In the genomic region with DNA sequence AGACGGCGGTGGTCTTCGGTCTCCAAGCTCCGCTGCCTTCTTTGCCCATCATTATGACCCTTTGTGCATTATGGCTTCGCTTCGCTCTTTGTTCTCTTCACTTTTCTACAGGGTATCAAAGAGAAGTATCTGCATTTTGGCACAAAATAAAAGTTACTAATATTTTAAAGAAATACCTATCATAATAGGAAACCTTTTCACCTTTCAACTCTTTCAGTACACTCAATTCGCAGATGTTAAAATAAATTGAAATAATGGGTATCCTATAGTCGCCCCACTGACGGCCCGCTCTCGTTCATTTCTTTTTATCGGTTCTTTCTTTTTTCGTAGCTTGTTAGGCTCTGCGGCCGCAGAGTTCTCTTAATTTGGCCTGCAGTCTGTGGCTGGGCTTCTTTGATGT, we compare ENCODE assay signal across 1 fruit fly cellular context.
TF ChIP-seq lines count a peak whose summit lies in the region.

No protein-coding gene starts in this region.

TF ChIP-seq in whole organism, embryonic, 481 proteins besides CTCF, POLR2A, EP300 and RAD21 (continued from another document and continues in another):
- no peak for TF ChIP-seq Doc3 (GFP tag; IDR thresholded peaks at IDR 0.05; lab: Robert Waterston, UW; ENCODE audit: partially characterized antibody)
- TF ChIP-seq onecut (GFP tag; IDR thresholded peaks at IDR 0.05; lab: Robert Waterston, UW), result peak; percentile 82
- TF ChIP-seq Atf3 (GFP tag; optimal IDR thresholded peaks at IDR 0.05; lab: Kevin White, UChicago), result peak; percentile 71
- TF ChIP-seq Nf-YC (tag; optimal IDR thresholded peaks at IDR 0.05; lab: Kevin White, UChicago), result no peak
- peak; percentile 81; the same call in 1 of the 2 replicates for TF ChIP-seq ranshi (GFP tag; IDR thresholded peaks at IDR 0.05; lab: Robert Waterston, UW)
- TF ChIP-seq CG10979 (tag; optimal IDR thresholded peaks at IDR 0.05; lab: Kevin White, UChicago), result peak; percentile 96
- TF ChIP-seq pan (optimal IDR thresholded peaks at IDR 0.05; lab: Kevin White, UChicago), result peak in 1 of 2 experiments; percentile 58
- peak; percentile 64 to 76 for TF ChIP-seq pan (GFP tag; optimal IDR thresholded peaks at IDR 0.05 in 1 of 2, IDR thresholded peaks at IDR 0.05 in 1 of 2)
- peak; percentile 88 for TF ChIP-seq zen (tag; optimal IDR thresholded peaks at IDR 0.05; lab: Kevin White, UChicago)
- TF ChIP-seq dmrt11E (tag; optimal IDR thresholded peaks at IDR 0.05; lab: Kevin White, UChicago), result peak; percentile 98
- TF ChIP-seq fd96Cb (tag; optimal IDR thresholded peaks at IDR 0.05; lab: Kevin White, UChicago), result peak; percentile 91
- TF ChIP-seq Hr3 (GFP tag; optimal IDR thresholded peaks at IDR 0.05; lab: Kevin White, UChicago), result peak; percentile 82
- TF ChIP-seq sc (optimal IDR thresholded peaks at IDR 0.05; lab: Kevin White, UChicago), result no peak
- TF ChIP-seq sc (GFP tag; optimal IDR thresholded peaks at IDR 0.05; lab: Kevin White, UChicago), result peak; percentile 89
- peak; percentile 89 for TF ChIP-seq CG7839 (tag; optimal IDR thresholded peaks at IDR 0.05; lab: Kevin White, UChicago)
- peak; percentile 75 for TF ChIP-seq jumu (GFP tag; optimal IDR thresholded peaks at IDR 0.05; lab: Kevin White, UChicago)
- TF ChIP-seq Pdp1 (GFP tag; optimal IDR thresholded peaks at IDR 0.05; lab: Kevin White, UChicago), result peak in 1 of 2 experiments; percentile 82
- peak; percentile 64 to 81 for TF ChIP-seq dpn (GFP tag; optimal IDR thresholded peaks at IDR 0.05; lab: Kevin White, UChicago)
- peak; percentile 77 for TF ChIP-seq E2f1 (GFP tag; IDR thresholded peaks at IDR 0.05; lab: Robert Waterston, UW)
- peak; percentile 95 for TF ChIP-seq CG17829 (tag; optimal IDR thresholded peaks at IDR 0.05; lab: Kevin White, UChicago)
- no peak for TF ChIP-seq CG17912 (GFP tag; optimal IDR thresholded peaks at IDR 0.05; lab: Kevin White, UChicago)
- peak; percentile 31 for TF ChIP-seq kah (GFP tag; optimal IDR thresholded peaks at IDR 0.05; lab: Kevin White, UChicago)
- peak; percentile 90 for TF ChIP-seq sim (GFP tag; IDR thresholded peaks at IDR 0.05; lab: Robert Waterston, UW)
- TF ChIP-seq Fer1 (GFP tag; optimal IDR thresholded peaks at IDR 0.05; lab: Kevin White, UChicago), result no peak
- TF ChIP-seq slp2 (GFP tag; optimal IDR thresholded peaks at IDR 0.05; lab: Kevin White, UChicago), result peak; percentile 74
- peak; percentile 72 for TF ChIP-seq CG15073 (GFP tag; optimal IDR thresholded peaks at IDR 0.05; lab: Kevin White, UChicago)
- TF ChIP-seq Dip3 (GFP tag; optimal IDR thresholded peaks at IDR 0.05; lab: Kevin White, UChicago), result no peak
- TF ChIP-seq cad (GFP tag; optimal IDR thresholded peaks at IDR 0.05; lab: Kevin White, UChicago), result no peak
- no peak for TF ChIP-seq shn (GFP tag; optimal IDR thresholded peaks at IDR 0.05; lab: Kevin White, UChicago)
- no peak for TF ChIP-seq Oaz (GFP tag; IDR thresholded peaks at IDR 0.05; lab: Robert Waterston, UW)
- peak in 1 of 2 experiments; percentile 13 for TF ChIP-seq crp (GFP tag; optimal IDR thresholded peaks at IDR 0.05; lab: Kevin White, UChicago)
- TF ChIP-seq eve (GFP tag; optimal IDR thresholded peaks at IDR 0.05; lab: Kevin White, UChicago), result peak in 1 of 2 experiments; percentile 88
- TF ChIP-seq CG6254 (GFP tag; optimal IDR thresholded peaks at IDR 0.05; lab: Kevin White, UChicago), result peak; percentile 92
- peak; percentile 91 for TF ChIP-seq CG8924 (tag; optimal IDR thresholded peaks at IDR 0.05; lab: Kevin White, UChicago)
- TF ChIP-seq ewg (GFP tag; optimal IDR thresholded peaks at IDR 0.05; lab: Kevin White, UChicago), result peak; percentile 78
- peak; percentile 78 for TF ChIP-seq CG13775 (GFP tag; optimal IDR thresholded peaks at IDR 0.05; lab: Kevin White, UChicago)
- peak; percentile 76 for TF ChIP-seq jing (GFP tag; optimal IDR thresholded peaks at IDR 0.05; lab: Kevin White, UChicago)
- no peak for TF ChIP-seq CG12071 (GFP tag; optimal IDR thresholded peaks at IDR 0.05; lab: Kevin White, UChicago)
- TF ChIP-seq lola (GFP tag; optimal IDR thresholded peaks at IDR 0.05; lab: Kevin White, UChicago), result peak in 1 of 3 experiments; percentile 97
- peak; percentile 87 for TF ChIP-seq CG2678 (tag; optimal IDR thresholded peaks at IDR 0.05; lab: Kevin White, UChicago)
- no peak for TF ChIP-seq Hand (GFP tag; optimal IDR thresholded peaks at IDR 0.05; lab: Kevin White, UChicago)
- TF ChIP-seq corto (GFP tag; optimal IDR thresholded peaks at IDR 0.05; lab: Kevin White, UChicago), result peak; percentile 95
- TF ChIP-seq Taf1 (GFP tag; IDR thresholded peaks at IDR 0.05; lab: Robert Waterston, UW), result no peak
- TF ChIP-seq CG11696 (GFP tag; IDR thresholded peaks at IDR 0.05; lab: Robert Waterston, UW), result peak; percentile 69
- TF ChIP-seq Ssrp (tag; optimal IDR thresholded peaks at IDR 0.05; lab: Kevin White, UChicago), result peak; percentile 94
- TF ChIP-seq CG1832 (GFP tag; optimal IDR thresholded peaks at IDR 0.05; lab: Kevin White, UChicago), result no peak
- peak in 1 of 2 experiments; percentile 70 for TF ChIP-seq Hr78 (GFP tag; optimal IDR thresholded peaks at IDR 0.05; lab: Kevin White, UChicago)
- peak; percentile 90 for TF ChIP-seq CoRest (tag; optimal IDR thresholded peaks at IDR 0.05; lab: Kevin White, UChicago)
- TF ChIP-seq sr (GFP tag; IDR thresholded peaks at IDR 0.05; lab: Robert Waterston, UW), result 0 out of 3 replicates have a peak, but pooled peaks have one; percentile 27
- peak; percentile 84; the same call in 2 of the 3 replicates for TF ChIP-seq CG3726 (GFP tag; IDR thresholded peaks at IDR 0.05; lab: Robert Waterston, UW)
- peak; percentile 21 for TF ChIP-seq YL-1 (GFP tag; optimal IDR thresholded peaks at IDR 0.05; lab: Kevin White, UChicago)
- no peak for TF ChIP-seq Atf6 (GFP tag; IDR thresholded peaks at IDR 0.05; lab: Robert Waterston, UW)
- peak; percentile 36 for TF ChIP-seq eyg (GFP tag; optimal IDR thresholded peaks at IDR 0.05; lab: Kevin White, UChicago)
- peak; percentile 93 for TF ChIP-seq Blimp-1 (GFP tag; optimal IDR thresholded peaks at IDR 0.05; lab: Kevin White, UChicago)
- peak; percentile 60 for TF ChIP-seq CG6813 (GFP tag; optimal IDR thresholded peaks at IDR 0.05; lab: Kevin White, UChicago)
- TF ChIP-seq jigr1 (GFP tag; IDR thresholded peaks at IDR 0.05; lab: Robert Waterston, UW), result peak; percentile 75; the same call in 1 of the 3 replicates
- peak; percentile 74 for TF ChIP-seq CG8359 (GFP tag; optimal IDR thresholded peaks at IDR 0.05; lab: Kevin White, UChicago; ENCODE audit: borderline replicate concordance)
- peak; percentile 83 for TF ChIP-seq dysf (GFP tag; IDR thresholded peaks at IDR 0.05; lab: Robert Waterston, UW)
- TF ChIP-seq CG4617 (GFP tag; optimal IDR thresholded peaks at IDR 0.05; lab: Kevin White, UChicago; ENCODE audit: borderline replicate concordance), result peak; percentile 46
- peak; percentile 39 for TF ChIP-seq CG5180 (GFP tag; optimal IDR thresholded peaks at IDR 0.05; lab: Kevin White, UChicago)
- TF ChIP-seq scrt (GFP tag; optimal IDR thresholded peaks at IDR 0.05; lab: Kevin White, UChicago), result peak; percentile 14
- peak; percentile 79 for TF ChIP-seq CG1233 (GFP tag; optimal IDR thresholded peaks at IDR 0.05; lab: Kevin White, UChicago)
- TF ChIP-seq so (GFP tag; IDR thresholded peaks at IDR 0.05; lab: Robert Waterston, UW), result peak; percentile 83
- TF ChIP-seq MBD-R2 (GFP tag; IDR thresholded peaks at IDR 0.05; lab: Robert Waterston, UW), result 0 out of 2 replicates have a peak, but pooled peaks have one; percentile 18
- TF ChIP-seq Oli (tag; optimal IDR thresholded peaks at IDR 0.05; lab: Kevin White, UChicago), result peak; percentile 86
- no peak for TF ChIP-seq GATAe (GFP tag; conservative IDR thresholded peaks at IDR 0.05; lab: Robert Waterston, UW)
- peak; percentile 76 for TF ChIP-seq Usf (GFP tag; optimal IDR thresholded peaks at IDR 0.05; lab: Kevin White, UChicago)
- peak; percentile 76 for TF ChIP-seq CG7556 (GFP tag; optimal IDR thresholded peaks at IDR 0.05; lab: Kevin White, UChicago)
- TF ChIP-seq p53 (GFP tag; optimal IDR thresholded peaks at IDR 0.05; lab: Kevin White, UChicago), result peak; percentile 41
- TF ChIP-seq Sin3A (optimal IDR thresholded peaks at IDR 0.05; lab: Kevin White, UChicago), result no peak
- TF ChIP-seq fu2 (GFP tag; optimal IDR thresholded peaks at IDR 0.05; lab: Kevin White, UChicago), result no peak
- TF ChIP-seq Lhr (GFP tag; optimal IDR thresholded peaks at IDR 0.05; lab: Kevin White, UChicago), result peak; percentile 84
- TF ChIP-seq sob (GFP tag; IDR thresholded peaks at IDR 0.05; lab: Robert Waterston, UW), result peak; percentile 68
- peak; percentile 61 for TF ChIP-seq kay (GFP tag; optimal IDR thresholded peaks at IDR 0.05; lab: Kevin White, UChicago)
- peak; percentile 26 for TF ChIP-seq crc (GFP tag; optimal IDR thresholded peaks at IDR 0.05; lab: Kevin White, UChicago)
- TF ChIP-seq CG15011 (GFP tag; optimal IDR thresholded peaks at IDR 0.05; lab: Kevin White, UChicago), result peak; percentile 52
- peak; percentile 59 for TF ChIP-seq CHES-1-like (GFP tag; optimal IDR thresholded peaks at IDR 0.05; lab: Kevin White, UChicago)
- peak; percentile 76 for TF ChIP-seq CG7357 (GFP tag; IDR thresholded peaks at IDR 0.05; lab: Robert Waterston, UW)
- TF ChIP-seq CG18011 (GFP tag; optimal IDR thresholded peaks at IDR 0.05; lab: Kevin White, UChicago), result no peak
- peak; percentile 92 for TF ChIP-seq gsb-n (tag; optimal IDR thresholded peaks at IDR 0.05; lab: Kevin White, UChicago)
- peak; percentile 79 for TF ChIP-seq peb (GFP tag; IDR thresholded peaks at IDR 0.05; lab: Robert Waterston, UW)
- TF ChIP-seq inv (GFP tag; IDR thresholded peaks at IDR 0.05; lab: Robert Waterston, UW; ENCODE audit: partially characterized antibody), result no peak
- no peak for TF ChIP-seq pfk (GFP tag; optimal IDR thresholded peaks at IDR 0.05; lab: Kevin White, UChicago)
- TF ChIP-seq CG12942 (GFP tag; optimal IDR thresholded peaks at IDR 0.05; lab: Kevin White, UChicago), result peak; percentile 77
- TF ChIP-seq cas (GFP tag; IDR thresholded peaks at IDR 0.05; lab: Robert Waterston, UW), result no peak
- peak; percentile 79 for TF ChIP-seq CG4730 (GFP tag; IDR thresholded peaks at IDR 0.05; lab: Robert Waterston, UW)
- peak; percentile 79 for TF ChIP-seq bcd (GFP tag; optimal IDR thresholded peaks at IDR 0.05; lab: Kevin White, UChicago)
- TF ChIP-seq CG16863 (GFP tag; optimal IDR thresholded peaks at IDR 0.05; lab: Kevin White, UChicago), result peak; percentile 85
- TF ChIP-seq Kr (GFP tag; optimal IDR thresholded peaks at IDR 0.05; lab: Kevin White, UChicago), result peak; percentile 79
- peak; percentile 96 for TF ChIP-seq vvl (GFP tag; IDR thresholded peaks at IDR 0.05; lab: Robert Waterston, UW)
- TF ChIP-seq kni (GFP tag; optimal IDR thresholded peaks at IDR 0.05; lab: Kevin White, UChicago), result peak; percentile 67
- TF ChIP-seq fru (optimal IDR thresholded peaks at IDR 0.05; lab: Kevin White, UChicago), result no peak
- peak; percentile 76 for TF ChIP-seq Antp (GFP tag; optimal IDR thresholded peaks at IDR 0.05; lab: Kevin White, UChicago)
- TF ChIP-seq CG17568 (GFP tag; optimal IDR thresholded peaks at IDR 0.05; lab: Kevin White, UChicago), result peak; percentile 75
- no peak for TF ChIP-seq vnd (GFP tag; IDR thresholded peaks at IDR 0.05; lab: Robert Waterston, UW; ENCODE audit: partially characterized antibody)
- TF ChIP-seq btn (GFP tag; optimal IDR thresholded peaks at IDR 0.05; lab: Kevin White, UChicago), result peak; percentile 49
- TF ChIP-seq Ets97D (GFP tag; optimal IDR thresholded peaks at IDR 0.05; lab: Kevin White, UChicago), result peak; percentile 25
- peak; percentile 91 for TF ChIP-seq CG10267 (tag; optimal IDR thresholded peaks at IDR 0.05; lab: Kevin White, UChicago)
- TF ChIP-seq CG14050 (GFP tag; IDR thresholded peaks at IDR 0.05; lab: Robert Waterston, UW), result peak; percentile 53; the same call in 2 of the 3 replicates
- no peak for TF ChIP-seq ftz-f1 (GFP tag; optimal IDR thresholded peaks at IDR 0.05; lab: Kevin White, UChicago)
- peak; percentile 66 for TF ChIP-seq tup (GFP tag; optimal IDR thresholded peaks at IDR 0.05; lab: Kevin White, UChicago)
- TF ChIP-seq MTF-1 (GFP tag; optimal IDR thresholded peaks at IDR 0.05; lab: Kevin White, UChicago; ENCODE audit: borderline replicate concordance), result peak; percentile 62
- peak; percentile 82 for TF ChIP-seq ssp (GFP tag; IDR thresholded peaks at IDR 0.05; lab: Robert Waterston, UW)
- TF ChIP-seq CG9932 (GFP tag; IDR thresholded peaks at IDR 0.05; lab: Robert Waterston, UW), result no peak
- no peak for TF ChIP-seq ash1 (GFP tag; optimal IDR thresholded peaks at IDR 0.05; lab: Kevin White, UChicago)
- TF ChIP-seq CG10543 (GFP tag; optimal IDR thresholded peaks at IDR 0.05; lab: Kevin White, UChicago), result no peak
- TF ChIP-seq chinmo (GFP tag; IDR thresholded peaks at IDR 0.05; lab: Robert Waterston, UW; ENCODE audit: partially characterized antibody), result no peak
- TF ChIP-seq CG42726 (GFP tag; IDR thresholded peaks at IDR 0.05; lab: Robert Waterston, UW; ENCODE audit: partially characterized antibody), result no peak
- TF ChIP-seq oc (tag; optimal IDR thresholded peaks at IDR 0.05; lab: Kevin White, UChicago), result peak; percentile 87
- no peak for TF ChIP-seq wek (GFP tag; optimal IDR thresholded peaks at IDR 0.05; lab: Kevin White, UChicago)
- TF ChIP-seq Nf-YB (GFP tag; optimal IDR thresholded peaks at IDR 0.05; lab: Kevin White, UChicago), result peak; percentile 76
- no peak for TF ChIP-seq toy (GFP tag; IDR thresholded peaks at IDR 0.05; lab: Robert Waterston, UW)
- TF ChIP-seq psq (GFP tag; optimal IDR thresholded peaks at IDR 0.05; lab: Kevin White, UChicago), result peak; percentile 82
- TF ChIP-seq pb (GFP tag; optimal IDR thresholded peaks at IDR 0.05; lab: Kevin White, UChicago), result no peak
- peak; percentile 40 for TF ChIP-seq Deaf1 (tag; optimal IDR thresholded peaks at IDR 0.05; lab: Kevin White, UChicago)
- TF ChIP-seq Abd-B (GFP tag; optimal IDR thresholded peaks at IDR 0.05; lab: Kevin White, UChicago), result peak; percentile 86
- TF ChIP-seq CG15696 (tag; optimal IDR thresholded peaks at IDR 0.05; lab: Kevin White, UChicago), result peak; percentile 89
- TF ChIP-seq emc (GFP tag; optimal IDR thresholded peaks at IDR 0.05; lab: Kevin White, UChicago), result no peak
- peak; percentile 55 for TF ChIP-seq fd102C (GFP tag; optimal IDR thresholded peaks at IDR 0.05; lab: Kevin White, UChicago)
- peak; percentile 84 for TF ChIP-seq sisA (GFP tag; IDR thresholded peaks at IDR 0.05; lab: Robert Waterston, UW)
- TF ChIP-seq CG9797 (GFP tag; optimal IDR thresholded peaks at IDR 0.05; lab: Kevin White, UChicago), result peak; percentile 5
- TF ChIP-seq Sry-β (GFP tag; optimal IDR thresholded peaks at IDR 0.05; lab: Kevin White, UChicago), result peak; percentile 62
- TF ChIP-seq nerfin-1 (tag; optimal IDR thresholded peaks at IDR 0.05; lab: Kevin White, UChicago), result peak; percentile 88
- peak; percentile 39; the same call in 1 of the 2 replicates for TF ChIP-seq CG11247 (GFP tag; IDR thresholded peaks at IDR 0.05; lab: Robert Waterston, UW)
- TF ChIP-seq CG12391 (tag; optimal IDR thresholded peaks at IDR 0.05; lab: Kevin White, UChicago), result peak; percentile 93
